Worm (Caenorhabditis elegans): Measurements from ENCODE around the gene F09G8.10.

- no peak for TF ChIP-seq W03F9.2 (tag; optimal IDR thresholded peaks at IDR 0.05)
- no peak for TF ChIP-seq dao-5 (tag; optimal IDR thresholded peaks at IDR 0.05)
- TF ChIP-seq him-1 (tag; optimal IDR thresholded peaks at IDR 0.05): no peak
These were observed 34.1 kb downstream of the F09G8.10 start, which contains the start of gene tsp-2 for ce11 chrIII:8237827-8238226.
